Fruit fly (Drosophila melanogaster) whole organism, embryonic: ENCODE data around the gene CG14400.

Experiments used
- Abd-B ChIP-seq: fragments of 200-800 bp; sonication (Bioruptor generic); optimal IDR thresholded peaks from 2 replicates; lab custom pipeline; 2018; ENCODE audit warnings: missing biosample characterization, mild to moderate bottlenecking, missing genetic modification characterization, moderate library complexity
- Atf-2 ChIP-seq: fragments of 200-800 bp; sonication (Bioruptor generic); optimal IDR thresholded peaks from 2 replicates; lab custom pipeline; 2016; ENCODE audit warnings: missing biosample characterization, missing genetic modification characterization
- Blimp-1 ChIP-seq: fragments of 200-800 bp; sonication (Bioruptor generic); optimal IDR thresholded peaks from 3 replicates; lab custom pipeline; 2018; ENCODE audit warnings: missing biosample characterization, missing genetic modification characterization, mild to moderate bottlenecking, moderate library complexity, missing genetic modification reagents
- Bteb2 ChIP-seq: fragments of 200-800 bp; sonication (Bioruptor generic); optimal IDR thresholded peaks from 2 replicates; lab custom pipeline; 2016; ENCODE audit warnings: missing biosample characterization, missing genetic modification characterization
- CG1024 ChIP-seq: fragments of 200-800 bp; sonication (Bioruptor generic); IDR thresholded peaks from 2 replicates; pipeline ENCODE4 v1.3.6; 2022; ENCODE audit warnings: missing biosample characterization, missing genetic modification characterization
- CG10431 ChIP-seq: fragments of 200-800 bp; sonication (Bioruptor generic); optimal IDR thresholded peaks from 3 replicates; lab custom pipeline; 2018; ENCODE audit warnings: missing biosample characterization, mild to moderate bottlenecking, missing genetic modification characterization
- CG10979 ChIP-seq: fragments of 200-800 bp; sonication (Bioruptor generic); optimal IDR thresholded peaks from 2 replicates; lab custom pipeline; 2018; ENCODE audit warnings: missing biosample characterization, mild to moderate bottlenecking, missing genetic modification characterization, moderate library complexity
- CG11247 ChIP-seq: fragments of 200-800 bp; sonication (Bioruptor generic); IDR thresholded peaks from 2 replicates; pipeline ENCODE4 v1.3.6; 2022; ENCODE audit warnings: missing biosample characterization, missing genetic modification characterization
- CG12391 ChIP-seq: fragments of 200-800 bp; sonication (Bioruptor generic); optimal IDR thresholded peaks from 3 replicates; lab custom pipeline; 2018; ENCODE audit warnings: missing biosample characterization, mild to moderate bottlenecking, missing genetic modification characterization, moderate library complexity
- CG13123 ChIP-seq: fragments of 200-800 bp; sonication (Bioruptor generic); optimal IDR thresholded peaks from 2 replicates; lab custom pipeline; 2016; ENCODE audit warnings: missing biosample characterization, missing genetic modification characterization
- CG13775 ChIP-seq: fragments of 200-800 bp; sonication (Bioruptor generic); optimal IDR thresholded peaks from 3 replicates; lab custom pipeline; 2017; ENCODE audit warnings: missing biosample characterization, mild to moderate bottlenecking, missing genetic modification characterization
- CG14014 ChIP-seq: fragments of 200-800 bp; sonication (Bioruptor generic); IDR thresholded peaks from 2 replicates; pipeline ENCODE4 v1.3.6; 2022; ENCODE audit warnings: missing biosample characterization, missing genetic modification characterization
- CG14441 ChIP-seq: fragments of 200-800 bp; sonication (Bioruptor generic); IDR thresholded peaks from 2 replicates; pipeline ENCODE4 v1.3.6; 2022; ENCODE audit warnings: missing biosample characterization, missing genetic modification characterization
- CG16815 ChIP-seq: fragments of 200-800 bp; sonication (Bioruptor generic); optimal IDR thresholded peaks from 3 replicates; lab custom pipeline; 2017; ENCODE audit warnings: missing biosample characterization, mild to moderate bottlenecking, missing genetic modification characterization
- CG17802 ChIP-seq: fragments of 200-800 bp; sonication (Bioruptor generic); optimal IDR thresholded peaks from 2 replicates; lab custom pipeline; 2018; ENCODE audit warnings: missing biosample characterization, mild to moderate bottlenecking, missing genetic modification characterization, moderate library complexity
- CG3065 ChIP-seq: fragments of 200-800 bp; sonication (Bioruptor generic); optimal IDR thresholded peaks from 2 replicates; lab custom pipeline; 2016; ENCODE audit warnings: missing biosample characterization, missing genetic modification characterization
- CG3163 ChIP-seq: fragments of 200-800 bp; sonication (Bioruptor generic); optimal IDR thresholded peaks from 3 replicates; lab custom pipeline; 2016; ENCODE audit warnings: missing biosample characterization, missing genetic modification characterization
- CG32772 ChIP-seq: fragments of 200-800 bp; sonication (Bioruptor generic); IDR thresholded peaks from 2 replicates; pipeline ENCODE4 v1.3.6; 2022; ENCODE audit warnings: missing biosample characterization, missing genetic modification characterization
- CG3281 ChIP-seq: fragments of 200-800 bp; sonication (Bioruptor generic); optimal IDR thresholded peaks from 3 replicates; lab custom pipeline; 2017; ENCODE audit warnings: missing biosample characterization, mild to moderate bottlenecking, missing genetic modification characterization
- CG4404 ChIP-seq: fragments of 200-800 bp; sonication (Bioruptor generic); IDR thresholded peaks from 2 replicates; pipeline ENCODE4 v1.3.6; 2022; ENCODE audit warnings: missing biosample characterization, missing genetic modification characterization
- CG6175 ChIP-seq: fragments of 200-800 bp; sonication (Bioruptor generic); IDR thresholded peaks from 3 replicates; pipeline ENCODE4 v1.3.6; 2022; ENCODE audit warnings: missing biosample characterization, missing genetic modification characterization
- CG6813 ChIP-seq: fragments of 200-800 bp; sonication (Bioruptor generic); optimal IDR thresholded peaks from 2 replicates; lab custom pipeline; 2017; ENCODE audit warnings: missing biosample characterization, missing genetic modification characterization, mild to moderate bottlenecking, moderate library complexity, missing genetic modification reagents
- CG7786 ChIP-seq: fragments of 200-800 bp; sonication (Bioruptor generic); optimal IDR thresholded peaks from 2 replicates; lab custom pipeline; 2016; ENCODE audit warnings: missing biosample characterization, missing genetic modification characterization
- CG9932 ChIP-seq: fragments of 200-800 bp; sonication (Bioruptor generic); IDR thresholded peaks from 2 replicates; pipeline ENCODE4 v1.3.6; 2022; ENCODE audit warnings: missing biosample characterization, missing genetic modification characterization
- D19B ChIP-seq: fragments of 200-800 bp; sonication (Bioruptor generic); optimal IDR thresholded peaks from 2 replicates; lab custom pipeline; 2017; ENCODE audit warnings: missing biosample characterization, mild to moderate bottlenecking, missing genetic modification characterization
- Deaf1 ChIP-seq: fragments of 200-800 bp; optimal IDR thresholded peaks from 3 replicates; lab custom pipeline; 2019; ENCODE audit warnings: missing biosample characterization, mild to moderate bottlenecking, missing genetic modification characterization, moderate library complexity
- Dip2 ChIP-seq: fragments of 200-800 bp; sonication (Bioruptor generic); IDR thresholded peaks from 2 replicates; pipeline ENCODE4 v1.3.6; 2022; ENCODE audit warnings: missing biosample characterization, missing genetic modification characterization
- ERR ChIP-seq: fragments of 200-800 bp; sonication (Bioruptor generic); optimal IDR thresholded peaks from 2 replicates; lab custom pipeline; 2016; ENCODE audit warnings: missing biosample characterization, missing genetic modification characterization
- HLHmδ ChIP-seq: fragments of 200-800 bp; sonication (Bioruptor generic); optimal IDR thresholded peaks from 2 replicates; lab custom pipeline; 2018; ENCODE audit warnings: missing biosample characterization, mild to moderate bottlenecking, missing genetic modification characterization, moderate library complexity
- Hr51 ChIP-seq, 2 experiments: fragments of 200-800 bp; sonication (Bioruptor generic); optimal IDR thresholded peaks; 2 replicates in 1 of 2; 3 replicates in 1 of 2; lab custom pipeline; 2016 to 2018; ENCODE audit warnings: missing biosample characterization in 2 of 2, missing genetic modification characterization in 2 of 2, mild to moderate bottlenecking in 1 of 2, moderate library complexity in 1 of 2
- Mrtf ChIP-seq: fragments of 200-800 bp; sonication (Bioruptor generic); IDR thresholded peaks from 3 replicates; pipeline ENCODE4 v1.3.6; 2022; ENCODE audit warnings: missing biosample characterization, missing genetic modification characterization
- NK7.1 ChIP-seq: fragments of 200-800 bp; sonication (Bioruptor generic); optimal IDR thresholded peaks from 3 replicates; lab custom pipeline; 2016; ENCODE audit warnings: missing biosample characterization, missing genetic modification characterization
- Ssrp ChIP-seq: fragments of 200-800 bp; sonication (Bioruptor generic); optimal IDR thresholded peaks from 2 replicates; lab custom pipeline; 2018; ENCODE audit warnings: missing biosample characterization, mild to moderate bottlenecking, missing genetic modification characterization, moderate library complexity
- Trl ChIP-seq, 3 experiments: fragments of >200 bp in 2 of 3; fragments of 200-800 bp in 1 of 3; sonication (Bioruptor generic) in 1 of 3; optimal IDR thresholded peaks; 2 replicates in 1 of 3; 3 replicates in 2 of 3; lab custom pipeline; 2016 to 2017; ENCODE audit warnings: missing biosample characterization in 1 of 3, missing genetic modification characterization in 1 of 3
- Xbp1 ChIP-seq: fragments of 200-800 bp; sonication (Bioruptor generic); optimal IDR thresholded peaks from 3 replicates; lab custom pipeline; 2016; ENCODE audit warnings: missing biosample characterization, mild to moderate bottlenecking, missing genetic modification characterization
- dmrt99B ChIP-seq: fragments of 200-800 bp; sonication (Bioruptor generic); optimal IDR thresholded peaks from 2 replicates; lab custom pipeline; 2018; ENCODE audit warnings: missing biosample characterization, mild to moderate bottlenecking, missing genetic modification characterization, moderate library complexity
- dysf ChIP-seq: fragments of 200-800 bp; sonication (Bioruptor generic); IDR thresholded peaks from 3 replicates; pipeline ENCODE4 v1.3.6; 2022; ENCODE audit warnings: missing biosample characterization, missing genetic modification characterization
- fd96Cb ChIP-seq: fragments of 200-800 bp; sonication (Bioruptor generic); optimal IDR thresholded peaks from 2 replicates; lab custom pipeline; 2018; ENCODE audit warnings: missing biosample characterization, mild to moderate bottlenecking, missing genetic modification characterization, moderate library complexity
- grau ChIP-seq: fragments of 200-800 bp; optimal IDR thresholded peaks from 3 replicates; lab custom pipeline; 2019; ENCODE audit warnings: missing biosample characterization, mild to moderate bottlenecking, missing genetic modification characterization, moderate library complexity
- lmd ChIP-seq: fragments of 200-800 bp; sonication (Bioruptor generic); IDR thresholded peaks from 2 replicates; pipeline ENCODE4 v1.3.6; 2022; ENCODE audit warnings: missing biosample characterization, missing genetic modification characterization
- p53 ChIP-seq: fragments of 200-800 bp; sonication (Bioruptor generic); optimal IDR thresholded peaks from 2 replicates; lab custom pipeline; 2016; ENCODE audit warnings: missing biosample characterization, missing genetic modification characterization
- pan ChIP-seq, 4 experiments: fragments of >200 bp in 3 of 4; fragments of 200-800 bp in 1 of 4; sonication (Bioruptor generic) in 1 of 4; optimal IDR thresholded peaks in 3 of 4; IDR thresholded peaks in 1 of 4; 2 replicates each; pipeline versions ENCODE4 v1.3.6 to Lab custom; 2017 to 2022; ENCODE audit warnings: missing biosample characterization in 2 of 4, missing genetic modification characterization in 2 of 4, mixed read lengths in 1 of 4
- phol ChIP-seq: fragments of 200-800 bp; sonication (Bioruptor generic); optimal IDR thresholded peaks from 3 replicates; lab custom pipeline; 2018; ENCODE audit warnings: missing biosample characterization, mild to moderate bottlenecking, missing genetic modification characterization, moderate library complexity
- pum ChIP-seq: fragments of 200-800 bp; sonication (Bioruptor generic); optimal IDR thresholded peaks from 2 replicates; lab custom pipeline; 2016; ENCODE audit warnings: missing biosample characterization, missing genetic modification characterization
- sens ChIP-seq: fragments of 200-800 bp; sonication (Bioruptor generic); peaks from one replicate; lab custom pipeline; 2016; ENCODE audit warnings: missing biosample characterization, missing genetic modification characterization
- sisA ChIP-seq: fragments of 200-800 bp; sonication (Bioruptor generic); IDR thresholded peaks from 2 replicates; pipeline ENCODE4 v1.3.6; 2022; ENCODE audit warnings: missing biosample characterization, missing genetic modification characterization
- trh ChIP-seq: fragments of 200-800 bp; sonication (Bioruptor generic); optimal IDR thresholded peaks from 2 replicates; lab custom pipeline; 2016; ENCODE audit warnings: missing biosample characterization, missing genetic modification characterization
- zen2 ChIP-seq: fragments of 200-800 bp; sonication (Bioruptor generic); IDR thresholded peaks from 3 replicates; pipeline ENCODE4 v1.3.6; 2022; ENCODE audit warnings: missing biosample characterization, missing genetic modification characterization; ENCODE audit not compliant: partially characterized antibody

Gene CG14400

DNA sequence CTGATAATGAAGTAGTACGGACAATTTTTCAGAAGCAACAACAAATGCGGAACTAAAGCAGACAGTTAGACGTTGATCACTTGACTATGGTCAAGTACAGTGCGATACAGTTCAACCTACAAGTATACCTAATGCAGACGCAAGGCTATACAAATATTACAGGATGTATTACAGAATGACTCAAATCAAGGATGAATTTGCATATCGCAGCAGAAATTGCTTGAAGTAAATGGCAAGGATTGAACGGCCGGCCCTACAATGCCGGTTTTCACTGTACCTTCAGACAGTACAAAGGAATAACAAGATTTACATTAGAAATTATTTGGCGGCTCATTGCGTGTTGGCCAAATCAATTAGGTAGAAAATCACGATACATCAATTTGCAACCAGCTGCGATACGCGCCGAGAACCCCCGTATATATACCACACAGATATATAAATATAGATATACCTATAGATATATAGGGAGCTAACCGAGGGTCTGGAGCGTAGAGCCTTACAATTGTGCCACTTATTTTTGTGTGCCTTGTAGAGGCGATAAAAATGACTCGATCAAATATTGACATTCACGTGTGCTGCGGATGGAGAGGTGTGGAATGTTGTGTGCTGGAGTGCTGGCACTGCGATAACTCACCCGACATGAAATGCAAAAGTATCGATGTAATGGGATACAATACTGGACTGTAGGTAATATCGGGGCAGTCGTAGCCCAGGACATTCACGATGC is 23.8 kb upstream of the CG14400 start (continued):
- no peak for TF ChIP-seq pan (optimal IDR thresholded peaks at IDR 0.05; lab: Kevin White, UChicago)
- TF ChIP-seq pan (GFP tag; optimal IDR thresholded peaks at IDR 0.05 in 1 of 2, IDR thresholded peaks at IDR 0.05 in 1 of 2): peak in 1 of 2 experiments; percentile 47
- peak; percentile 87 for TF ChIP-seq sens (GFP tag; lab: Kevin White, UChicago)
- TF ChIP-seq phol: peak; percentile 27
- TF ChIP-seq CG6175 (GFP tag; lab: Robert Waterston, UW): 0 out of 3 replicates have a peak, but pooled peaks have one; percentile 28
- peak; percentile 29 for TF ChIP-seq dmrt99B (tag; lab: Kevin White, UChicago)
- peak in 1 of 2 experiments; percentile 36 for TF ChIP-seq Hr51 (GFP tag; optimal IDR thresholded peaks at IDR 0.05; lab: Kevin White, UChicago)
- TF ChIP-seq p53: no peak
- no peak for TF ChIP-seq CG3065 (GFP tag; lab: Kevin White, UChicago)
- peak; percentile 31 for TF ChIP-seq D19B (GFP tag; lab: Kevin White, UChicago)
- peak; percentile 71; the same call in 1 of the 2 replicates for TF ChIP-seq lmd
- TF ChIP-seq CG10979 (tag; lab: Kevin White, UChicago): peak; percentile 6
- TF ChIP-seq Dip2 (GFP tag; lab: Robert Waterston, UW): no peak
- TF ChIP-seq NK7.1: no peak
- TF ChIP-seq CG10431 (GFP tag; lab: Kevin White, UChicago): peak; percentile 25
- TF ChIP-seq sisA: peak; percentile 55
- peak; percentile 50 for TF ChIP-seq ERR (GFP tag; lab: Kevin White, UChicago)
- peak; percentile 50 for TF ChIP-seq Xbp1
- TF ChIP-seq CG4404 (GFP tag; lab: Robert Waterston, UW): 0 out of 2 replicates have a peak, but pooled peaks have one; percentile 21
- no peak for TF ChIP-seq Trl (optimal IDR thresholded peaks at IDR 0.05; lab: Kevin White, UChicago)
- peak; percentile 13 for TF ChIP-seq Trl (GFP tag; optimal IDR thresholded peaks at IDR 0.05; lab: Kevin White, UChicago)
- TF ChIP-seq CG9932: peak; percentile 84
- TF ChIP-seq CG17802 (tag; lab: Kevin White, UChicago): no peak
- no peak for TF ChIP-seq CG1024
- peak; percentile 14 for TF ChIP-seq Atf-2
- no peak for TF ChIP-seq zen2 (GFP tag; lab: Robert Waterston, UW)
- no peak for TF ChIP-seq CG12391 (tag; lab: Kevin White, UChicago)
- TF ChIP-seq Blimp-1 (GFP tag; lab: Kevin White, UChicago): peak; percentile 22
- peak; percentile 70; the same call in 1 of the 2 replicates for TF ChIP-seq CG14014 (GFP tag; lab: Robert Waterston, UW)
- TF ChIP-seq CG13123 (GFP tag; lab: Kevin White, UChicago): no peak
- peak; percentile 23 for TF ChIP-seq pum (GFP tag; lab: Kevin White, UChicago)
- peak; percentile 55 for TF ChIP-seq CG7786 (GFP tag; lab: Kevin White, UChicago)
- peak; percentile 71 for TF ChIP-seq dysf
- peak; percentile 54 for TF ChIP-seq HLHmδ (GFP tag; lab: Kevin White, UChicago)
- peak; percentile 73; the same call in 2 of the 3 replicates for TF ChIP-seq Mrtf (GFP tag; lab: Robert Waterston, UW)
- TF ChIP-seq Ssrp (tag; lab: Kevin White, UChicago): peak; percentile 16
- 0 out of 2 replicates have a peak, but pooled peaks have one; percentile 55 for TF ChIP-seq CG14441
- TF ChIP-seq CG3163 (GFP tag; lab: Kevin White, UChicago): peak; percentile 10
- peak; percentile 23 for TF ChIP-seq CG6813 (GFP tag; lab: Kevin White, UChicago)
- no peak for TF ChIP-seq CG32772 (GFP tag; lab: Robert Waterston, UW)
- TF ChIP-seq CG11247 (GFP tag; lab: Robert Waterston, UW): peak; percentile 48
- TF ChIP-seq Deaf1 (tag; lab: Kevin White, UChicago): no peak
- TF ChIP-seq CG13775: peak; percentile 0
- no peak for TF ChIP-seq trh (GFP tag; lab: Kevin White, UChicago)
- peak; percentile 14 for TF ChIP-seq fd96Cb
- TF ChIP-seq CG3281 (GFP tag; lab: Kevin White, UChicago): peak; percentile 65
- peak; percentile 25 for TF ChIP-seq CG16815 (GFP tag; lab: Kevin White, UChicago)
- peak; percentile 31 for TF ChIP-seq Bteb2 (GFP tag; lab: Kevin White, UChicago)
- peak; percentile 90 for TF ChIP-seq grau (tag; lab: Kevin White, UChicago)
- no peak for TF ChIP-seq Abd-B (GFP tag; lab: Kevin White, UChicago)
